Worm (Caenorhabditis elegans): Measurements from ENCODE around the gene T26G10.3.
"Not testable (repeated sequence)": the region's sequence is repeated elsewhere in the genome, so short reads cannot be mapped to it uniquely, and the experiment has no call there.

DNA sequence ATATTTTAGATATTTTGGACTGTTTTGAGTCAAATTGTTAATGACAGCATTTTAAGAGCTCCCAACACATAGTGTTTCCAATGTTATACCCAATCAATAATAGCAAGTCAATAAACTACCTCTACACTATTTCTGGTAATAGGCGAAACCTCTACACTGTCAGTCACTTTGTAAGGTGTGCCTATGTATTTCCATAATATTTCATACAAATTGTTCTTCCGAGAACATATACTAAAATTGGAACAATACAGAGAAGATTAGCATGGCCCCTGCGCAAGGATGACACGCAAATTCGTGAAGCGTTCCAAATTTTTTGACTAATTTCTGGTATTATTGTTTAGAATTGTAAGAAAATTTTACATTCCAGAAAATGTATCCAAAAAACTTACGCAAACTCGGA, 32.5 kb upstream of the T26G10.3 start:
- 0 out of 2 replicates have a peak, but pooled peaks have one; percentile 15 for TF ChIP-seq flt-1 (GFP tag; IDR thresholded peaks at IDR 0.05)
- TF ChIP-seq tab-1 (GFP tag; IDR thresholded peaks at IDR 0.05); ztf-29 (GFP tag; IDR thresholded peaks at IDR 0.05); cog-1 (tag; optimal IDR thresholded peaks at IDR 0.05); ref-1 (GFP tag; conservative IDR thresholded peaks at IDR 0.05); klf-2 (GFP tag; conservative IDR thresholded peaks at IDR 0.05); ztf-23 (GFP tag; IDR thresholded peaks at IDR 0.05); med-1 (GFP tag; optimal IDR thresholded peaks at IDR 0.05; ENCODE audit: insufficient read depth): not testable (repeated sequence)
